Worm (Caenorhabditis elegans) whole organism, early embryonic: ENCODE measurements around the gene grk-2.

Experiments used
- aly-1 ChIP-seq: sonication (generic microtip); optimal IDR thresholded peaks from 2 replicates; lab custom pipeline; 2016; ENCODE audit warnings: missing genetic modification characterization, missing compliant biosample characterization
- ama-1 ChIP-seq: fragments of 150-350 bp; optimal IDR thresholded peaks from 2 replicates; lab custom pipeline; 2014
- ets-7 ChIP-seq: sonication (generic microtip); optimal IDR thresholded peaks from 2 replicates; lab custom pipeline; 2016; ENCODE audit warnings: missing genotype, missing genetic modification characterization, missing compliant biosample characterization
- pes-1 ChIP-seq: fragments of 200-800 bp; sonication (Bioruptor generic); IDR thresholded peaks from 2 replicates; pipeline ENCODE4 v1.3.6; 2022; ENCODE audit warnings: missing genetic modification reagents, missing genetic modification characterization, missing compliant biosample characterization
- scrt-1 ChIP-seq: fragments of 200-800 bp; sonication (Bioruptor generic); IDR thresholded peaks from 2 replicates; pipeline ENCODE4 v1.3.6; 2022; ENCODE audit warnings: missing genetic modification characterization, missing compliant biosample characterization
- sea-1 ChIP-seq: fragments of 200-800 bp; sonication (Bioruptor generic); conservative IDR thresholded peaks from 2 replicates; pipeline ENCODE4 v1.3.6; 2022; ENCODE audit warnings: missing genetic modification characterization, missing compliant biosample characterization

DNA sequence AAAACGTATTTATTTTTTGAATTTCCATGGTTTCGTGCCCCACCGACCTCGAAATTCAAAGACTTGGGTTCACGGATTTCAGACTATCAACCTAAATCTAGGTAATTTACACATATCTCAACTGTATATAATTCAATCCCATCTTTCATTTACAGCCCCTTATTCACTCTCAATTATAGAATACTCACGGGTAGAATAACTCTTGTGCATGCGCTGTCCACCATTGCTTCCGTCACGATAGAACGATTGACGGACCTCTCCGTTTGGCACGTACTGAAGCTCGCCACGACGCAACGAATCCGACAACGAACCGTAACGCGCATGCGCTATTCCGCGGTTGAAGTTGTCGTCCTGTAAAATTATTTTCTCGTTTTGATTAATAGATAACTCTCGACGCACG, 52.8 kb downstream of the grk-2 start:
- no peak for TF ChIP-seq ets-7 (tag; lab: Kevin White, UChicago)
- TF ChIP-seq pes-1 (GFP tag; lab: Robert Waterston, UW): no peak
- no peak for TF ChIP-seq ama-1 (lab: Kevin White, UChicago)
- no peak for TF ChIP-seq scrt-1 (GFP tag; lab: Robert Waterston, UW)
- TF ChIP-seq aly-1 (tag; lab: Kevin White, UChicago): no peak
- no peak for TF ChIP-seq sea-1 (GFP tag; lab: Robert Waterston, UW)
